Worm (Caenorhabditis elegans) whole organism, L4 larva: ENCODE data around the gene C49H3.12.

Experiments
- F49E8.2 ChIP-seq: sonication (generic microtip); optimal IDR thresholded peaks from 2 replicates; lab custom pipeline; 2016; ENCODE audit warnings: missing compliant biosample characterization, mild to moderate bottlenecking, missing genetic modification characterization, borderline replicate concordance
- ZK546.5 ChIP-seq, 2 experiments: sonication (generic microtip); optimal IDR thresholded peaks; 2 replicates each; lab custom pipeline; 2017; ENCODE audit warnings: missing biosample characterization in 2 of 2, missing genetic modification characterization in 2 of 2
- aha-1 ChIP-seq: fragments of 150-350 bp; peaks from one replicate; lab custom pipeline; 2014; ENCODE audit warnings: missing biosample characterization, missing genetic modification characterization
- fos-1 ChIP-seq: fragments of 150-350 bp; optimal IDR thresholded peaks from 2 replicates; lab custom pipeline; 2014; ENCODE audit warnings: missing biosample characterization, missing genetic modification characterization
- hmg-1.1 ChIP-seq: fragments of 200-800 bp; sonication (Bioruptor generic); IDR thresholded peaks from 2 replicates; pipeline ENCODE4 v1.3.6; 2022; ENCODE audit warnings: missing genetic modification reagents, missing genetic modification characterization, missing compliant biosample characterization
- lin-1 ChIP-seq: fragments of 200-800 bp; sonication (Bioruptor generic); IDR thresholded peaks from 2 replicates; pipeline ENCODE4 v1.3.6; 2022; ENCODE audit warnings: missing genetic modification reagents, missing genetic modification characterization, missing compliant biosample characterization
- lin-39 ChIP-seq: fragments of 150-350 bp; optimal IDR thresholded peaks from 2 replicates; lab custom pipeline; 2014; ENCODE audit warnings: missing biosample characterization, missing genetic modification reagents, missing genetic modification characterization
- mdl-1 ChIP-seq, 2 experiments: fragments of 150-350 bp in 1 of 2; sonication (generic microtip) in 1 of 2; optimal IDR thresholded peaks; 2 replicates each; lab custom pipeline; 2014 to 2017; ENCODE audit warnings: missing biosample characterization in 2 of 2, missing genetic modification characterization in 2 of 2
- nhr-11 ChIP-seq: fragments of 150-350 bp; optimal IDR thresholded peaks from 2 replicates; lab custom pipeline; 2014; ENCODE audit warnings: missing biosample characterization, missing genetic modification characterization
- nhr-41 ChIP-seq: fragments of 200-800 bp; sonication (Bioruptor generic); IDR thresholded peaks from 2 replicates; pipeline ENCODE4 v1.3.6; 2022; ENCODE audit warnings: missing genetic modification reagents, missing genetic modification characterization, missing compliant biosample characterization
- pha-4 ChIP-seq, 2 experiments: fragments of 150-350 bp in 1 of 2; fragments of 200-800 bp in 1 of 2; sonication (Bioruptor generic) in 1 of 2; IDR thresholded peaks in 1 of 2; optimal IDR thresholded peaks in 1 of 2; 2 replicates each; pipeline versions ENCODE4 v1.3.6 to Lab custom; 2014 to 2022; ENCODE audit warnings: missing genetic modification characterization in 2 of 2, missing genetic modification reagents in 2 of 2, missing biosample characterization in 1 of 2, missing compliant biosample characterization in 1 of 2
- zag-1 ChIP-seq: fragments of 150-350 bp; optimal IDR thresholded peaks from 2 replicates; lab custom pipeline; 2014; ENCODE audit warnings: missing biosample characterization, missing genetic modification characterization
- ztf-11 ChIP-seq: fragments of 150-350 bp; optimal IDR thresholded peaks from 2 replicates; lab custom pipeline; 2014; ENCODE audit warnings: missing biosample characterization, missing genetic modification characterization

DNA sequence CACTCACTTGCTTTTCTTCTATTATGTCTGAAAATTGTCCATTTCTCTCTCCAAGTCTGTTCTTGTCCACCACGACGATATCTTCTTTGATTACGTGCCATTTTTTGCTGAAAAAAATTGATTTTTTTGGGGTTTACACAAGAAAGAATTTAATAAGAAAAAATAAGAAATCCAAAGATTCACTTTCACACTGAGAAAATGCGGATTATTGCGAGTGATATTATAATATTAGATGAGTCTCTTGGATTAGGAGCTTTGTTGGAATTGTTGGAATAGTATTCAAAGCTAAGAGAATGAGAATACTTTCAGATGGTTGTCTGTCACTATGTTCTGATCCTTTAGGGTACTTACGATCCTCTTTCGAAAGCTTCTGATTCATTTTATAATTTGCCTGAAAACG, 11.7 kb upstream of the C49H3.12 start, which contains the start of gene F20D12.7:
- TF ChIP-seq aha-1 (no peak), lin-39 (no peak), lin-1 (GFP tag; lab: Robert Waterston, UW) (no peak), fos-1 (tag; lab: Kevin White, UChicago) (no peak), pha-4 (GFP tag; IDR thresholded peaks at IDR 0.05; lab: Robert Waterston, UW) (no peak), pha-4 (tag; optimal IDR thresholded peaks at IDR 0.05; lab: Kevin White, UChicago) (no peak), nhr-11 (tag; lab: Kevin White, UChicago) (no peak), ZK546.5 (tag; optimal IDR thresholded peaks at IDR 0.05; lab: Kevin White, UChicago) (no peak), ztf-11 (tag; lab: Kevin White, UChicago) (no peak), hmg-1.1 (GFP tag; lab: Robert Waterston, UW) (no peak), zag-1 (tag; lab: Kevin White, UChicago) (no peak), F49E8.2 (tag; lab: Kevin White, UChicago) (no peak), mdl-1 (tag; optimal IDR thresholded peaks at IDR 0.05; lab: Kevin White, UChicago) (no peak), nhr-41 (GFP tag; lab: Robert Waterston, UW) (no peak)
